Fruit fly (Drosophila melanogaster): ENCODE data around the gene CG33688.

The CG33688 gene

DNA sequence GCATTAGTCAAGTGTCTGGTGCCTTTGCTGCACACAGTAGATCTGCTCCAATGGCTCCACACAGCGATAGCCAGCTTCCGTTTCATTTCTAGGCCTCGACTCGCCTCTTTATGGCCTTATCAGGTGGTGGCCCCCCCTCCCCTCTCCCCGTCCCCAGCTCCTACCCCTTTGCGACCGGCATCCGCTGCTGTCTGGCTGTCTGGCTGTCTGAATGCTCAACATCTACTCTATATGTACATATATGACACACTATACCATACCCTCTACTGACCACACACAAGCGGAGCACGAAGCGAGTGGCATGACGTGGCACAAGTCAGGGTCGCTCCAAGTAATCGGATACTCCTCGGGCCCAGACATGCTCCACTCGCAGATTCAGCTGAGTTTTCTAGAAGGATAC lies 40.7 kb upstream of the CG33688 start (continued):
- TF ChIP-seq aop (GFP tag; IDR thresholded peaks at IDR 0.05), result no peak
- TF ChIP-seq crol (GFP tag; IDR thresholded peaks at IDR 0.05), result peak; percentile 87
- no peak for TF ChIP-seq Chrac-16 (GFP tag; optimal IDR thresholded peaks at IDR 0.05)
- no peak for TF ChIP-seq CG9817 (tag; optimal IDR thresholded peaks at IDR 0.05)
- no peak for TF ChIP-seq sens-2 (GFP tag; IDR thresholded peaks at IDR 0.05)
- TF ChIP-seq kah (GFP tag; optimal IDR thresholded peaks at IDR 0.05), result no peak
- TF ChIP-seq BtbVII (GFP tag; optimal IDR thresholded peaks at IDR 0.05), result no peak
- TF ChIP-seq Blimp-1 (GFP tag; optimal IDR thresholded peaks at IDR 0.05), result no peak
- TF ChIP-seq sqz (GFP tag; optimal IDR thresholded peaks at IDR 0.05), result no peak
- TF ChIP-seq pho (GFP tag; optimal IDR thresholded peaks at IDR 0.05), result no peak
- no peak for TF ChIP-seq Pdp1 (GFP tag; optimal IDR thresholded peaks at IDR 0.05)
- TF ChIP-seq CG10462 (GFP tag; optimal IDR thresholded peaks at IDR 0.05), result no peak
- TF ChIP-seq prd (optimal IDR thresholded peaks at IDR 0.05), result no peak
- TF ChIP-seq prd (GFP tag; IDR thresholded peaks at IDR 0.05), result no peak
- TF ChIP-seq CG9727 (GFP tag; optimal IDR thresholded peaks at IDR 0.05), result no peak
- no peak for TF ChIP-seq CG43689 (GFP tag; IDR thresholded peaks at IDR 0.05)
- no peak for TF ChIP-seq CG12942 (GFP tag; optimal IDR thresholded peaks at IDR 0.05)
- no peak for TF ChIP-seq kni (GFP tag; optimal IDR thresholded peaks at IDR 0.05)
- no peak for TF ChIP-seq Hand (GFP tag; optimal IDR thresholded peaks at IDR 0.05)
- no peak for TF ChIP-seq CG4328 (GFP tag; optimal IDR thresholded peaks at IDR 0.05)
- no peak for TF ChIP-seq CG11696 (GFP tag; IDR thresholded peaks at IDR 0.05)
- no peak for TF ChIP-seq Nf-YC (tag; optimal IDR thresholded peaks at IDR 0.05)
- no peak for TF ChIP-seq grau (tag; optimal IDR thresholded peaks at IDR 0.05)
- TF ChIP-seq CG12104 (GFP tag; optimal IDR thresholded peaks at IDR 0.05), result no peak
- TF ChIP-seq CG18476 (GFP tag; optimal IDR thresholded peaks at IDR 0.05), result no peak
- no peak for TF ChIP-seq CG17912 (GFP tag; optimal IDR thresholded peaks at IDR 0.05)
- TF ChIP-seq twi (tag; optimal IDR thresholded peaks at IDR 0.05), result no peak
- no peak for TF ChIP-seq chm (GFP tag; IDR thresholded peaks at IDR 0.05)
- no peak for TF ChIP-seq Adf1 (GFP tag; IDR thresholded peaks at IDR 0.05)
- TF ChIP-seq scrt (GFP tag; optimal IDR thresholded peaks at IDR 0.05), result no peak
- no peak for TF ChIP-seq CG4730 (GFP tag; IDR thresholded peaks at IDR 0.05)
- peak; percentile 33; the same call in 1 of the 3 replicates for TF ChIP-seq CG16813 (GFP tag; IDR thresholded peaks at IDR 0.05; ENCODE audit: partially characterized antibody)
- TF ChIP-seq dmrt99B (tag; optimal IDR thresholded peaks at IDR 0.05), result no peak
- no peak for TF ChIP-seq crc (GFP tag; optimal IDR thresholded peaks at IDR 0.05)
- TF ChIP-seq fu2 (GFP tag; optimal IDR thresholded peaks at IDR 0.05), result no peak
- no peak for TF ChIP-seq wdn (GFP tag; IDR thresholded peaks at IDR 0.05)
- peak; percentile 29 for TF ChIP-seq CG13894 (tag; optimal IDR thresholded peaks at IDR 0.05)
- TF ChIP-seq CG9797 (GFP tag; optimal IDR thresholded peaks at IDR 0.05), result no peak
- TF ChIP-seq CG6854 (GFP tag; optimal IDR thresholded peaks at IDR 0.05), result no peak
- TF ChIP-seq Bteb2 (GFP tag; optimal IDR thresholded peaks at IDR 0.05), result no peak
- no peak for TF ChIP-seq ERR (GFP tag; optimal IDR thresholded peaks at IDR 0.05)
- TF ChIP-seq bowl (GFP tag; IDR thresholded peaks at IDR 0.05), result no peak
- TF ChIP-seq CG1529 (GFP tag; optimal IDR thresholded peaks at IDR 0.05), result no peak
- TF ChIP-seq CG10543 (GFP tag; optimal IDR thresholded peaks at IDR 0.05), result peak; percentile 52
- TF ChIP-seq H15 (GFP tag; IDR thresholded peaks at IDR 0.05), result no peak
- no peak; the same call in 1 of the 2 replicates for TF ChIP-seq amos (GFP tag; IDR thresholded peaks at IDR 0.05; ENCODE audit: partially characterized antibody)
- TF ChIP-seq CG2120 (GFP tag; optimal IDR thresholded peaks at IDR 0.05), result no peak
- no peak for TF ChIP-seq psq (GFP tag; optimal IDR thresholded peaks at IDR 0.05)
- no peak for TF ChIP-seq CG3065 (GFP tag; optimal IDR thresholded peaks at IDR 0.05)
- no peak for TF ChIP-seq croc (GFP tag; conservative IDR thresholded peaks at IDR 0.05)
- TF ChIP-seq CG30403 (GFP tag; optimal IDR thresholded peaks at IDR 0.05), result no peak
- TF ChIP-seq Mad (GFP tag; optimal IDR thresholded peaks at IDR 0.05), result no peak
- peak; percentile 9 for TF ChIP-seq Xbp1 (GFP tag; optimal IDR thresholded peaks at IDR 0.05)

Data from whole organism, embryonic.